Worm (Caenorhabditis elegans) whole organism, L4/young adult: Measurements from ENCODE around the gene W07G4.2.

Experiments used
- dao-5 ChIP-seq: sonication (generic microtip); optimal IDR thresholded peaks from 2 replicates; lab custom pipeline; 2016; ENCODE audit warnings: missing genotype, missing genetic modification characterization, moderate library complexity, missing compliant biosample characterization
- him-1 ChIP-seq: sonication (generic microtip); optimal IDR thresholded peaks from 2 replicates; lab custom pipeline; 2016; ENCODE audit warnings: missing genotype, missing genetic modification reagents, missing genetic modification characterization, missing compliant biosample characterization

DNA sequence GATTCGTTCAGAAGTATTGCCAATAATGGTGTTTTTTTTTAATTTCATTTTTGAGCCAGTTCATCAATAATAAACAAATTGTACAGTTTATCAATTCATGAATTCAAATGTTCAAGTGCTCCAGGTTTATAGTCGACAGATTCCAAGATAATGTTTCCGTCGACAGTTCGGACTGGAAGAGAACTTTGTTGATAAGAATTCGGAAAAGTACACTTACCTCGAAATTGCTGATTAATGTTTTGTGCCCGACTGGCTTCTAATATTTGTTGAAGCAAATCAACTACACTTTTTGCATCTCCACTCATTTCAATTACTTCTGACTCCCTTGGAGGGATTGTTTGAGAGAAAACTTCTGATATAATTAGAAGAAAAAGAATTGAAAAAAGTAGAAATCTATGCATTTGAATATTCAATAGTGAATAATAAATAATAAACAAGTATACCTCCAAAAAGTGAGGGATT, 12.8 kb upstream of the W07G4.2 start, which contains the start of gene W07G4.8:
- TF ChIP-seq dao-5 (tag; lab: Kevin White, UChicago) (no peak), him-1 (no peak)
